Worm (Caenorhabditis elegans): ENCODE measurements around the gene srbc-76.
"Not testable (repeated sequence)": the region's sequence is repeated elsewhere in the genome, so short reads cannot be mapped to it uniquely, and the experiment has no call there.

Gene srbc-76

DNA sequence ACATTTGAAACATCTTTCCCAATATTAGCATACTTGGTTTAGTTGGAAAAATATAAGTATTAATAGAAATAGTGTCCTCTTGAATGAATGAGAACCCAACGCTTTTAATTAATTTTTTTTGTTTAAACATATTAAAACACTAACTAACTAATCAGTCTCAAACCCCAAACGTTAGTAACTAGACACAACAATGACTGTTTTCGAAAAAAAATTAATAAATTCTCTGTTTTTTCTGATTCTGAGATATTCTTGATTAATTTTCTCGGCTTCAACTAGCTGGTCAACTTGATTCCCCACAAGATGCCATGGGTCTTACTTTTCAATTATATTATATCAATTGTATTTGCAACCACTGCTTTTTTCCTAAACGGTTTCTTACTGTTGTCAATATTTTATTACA lies at the start of gene srbc-76:
Gene srbc-76 (plus strand): TSS at position 301 of the 400 bp plus-strand sequence.
- TF ChIP-seq ztf-23 (GFP tag; IDR thresholded peaks at IDR 0.05) (no peak), klf-2 (GFP tag; conservative IDR thresholded peaks at IDR 0.05) (no peak), ztf-29 (GFP tag; IDR thresholded peaks at IDR 0.05) (no peak)

DNA sequence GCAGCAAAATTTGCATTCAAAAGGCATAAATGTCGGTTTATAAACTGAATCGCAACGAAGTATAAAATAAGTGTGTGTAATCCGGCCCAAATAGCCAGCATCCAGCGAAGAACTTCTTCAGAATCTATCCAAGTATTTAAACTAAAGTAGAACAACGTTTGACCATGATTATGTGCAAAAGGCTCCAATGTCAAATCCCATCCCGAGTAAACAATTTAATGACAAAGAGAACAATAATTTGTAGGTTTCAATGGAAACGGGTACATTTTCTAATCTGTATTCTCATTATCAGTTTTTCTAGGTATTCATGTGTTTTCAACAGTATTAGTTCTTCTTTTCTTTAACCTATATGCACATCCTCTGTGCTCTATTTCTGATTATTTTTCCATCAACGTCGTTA lies 44.5 kb upstream of the srbc-76 start, which contains the start of gene C41G6.12:
Gene C41G6.12 (minus strand): TSS at position 101 of the 400 bp plus-strand sequence.
- TF ChIP-seq med-1 (GFP tag; optimal IDR thresholded peaks at IDR 0.05; ENCODE audit: insufficient read depth); ztf-23 (GFP tag; IDR thresholded peaks at IDR 0.05); flt-1 (GFP tag; IDR thresholded peaks at IDR 0.05): not testable (repeated sequence)

DNA sequence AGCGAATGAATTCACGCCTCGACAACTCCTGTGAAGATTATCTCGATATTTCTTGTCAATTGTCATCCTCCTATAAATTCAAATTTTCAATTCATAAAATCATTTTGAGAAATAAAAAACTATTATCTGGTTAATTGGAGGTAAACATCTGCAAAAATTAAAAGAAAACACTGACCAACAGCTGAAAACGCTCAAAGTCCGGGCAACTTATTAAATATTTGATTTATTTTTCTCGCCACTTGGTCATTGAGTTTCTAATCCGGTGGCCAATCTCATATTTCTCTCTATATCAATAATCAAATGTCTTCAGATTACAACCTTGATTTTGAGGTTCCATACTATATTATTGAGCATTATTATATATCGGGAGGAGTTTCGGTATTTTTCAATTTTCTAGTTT lies 40.3 kb upstream of the srbc-76 start, which contains the start of gene sri-24:
Gene sri-24 (plus strand): TSS at position 301 of the 400 bp plus-strand sequence.
- not testable (repeated sequence) for TF ChIP-seq tab-1 (GFP tag; IDR thresholded peaks at IDR 0.05); ztf-29 (GFP tag; IDR thresholded peaks at IDR 0.05); ref-1 (GFP tag; conservative IDR thresholded peaks at IDR 0.05)

DNA sequence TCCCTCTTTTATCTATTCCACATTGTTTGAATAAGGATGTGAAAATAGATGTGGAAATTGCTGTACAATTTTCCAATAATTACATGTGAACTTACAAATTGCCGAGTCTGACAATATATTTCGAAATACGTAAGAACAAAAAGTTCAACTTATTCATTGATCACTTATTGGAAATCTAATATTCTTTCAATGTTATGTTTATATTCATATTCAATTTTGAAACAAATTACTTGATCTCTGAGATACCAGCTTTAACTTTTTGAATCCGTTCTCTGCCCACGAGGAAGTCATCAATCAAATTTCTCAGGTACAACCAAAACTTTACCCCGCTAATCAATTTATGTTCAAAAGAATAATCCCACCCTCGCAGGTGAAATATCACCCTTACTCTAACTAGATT lies 37.0 kb upstream of the srbc-76 start, which contains the start of gene sri-26:
Gene sri-26 (plus strand): TSS at position 301 of the 400 bp plus-strand sequence.
- not testable (repeated sequence) for TF ChIP-seq T22C8.4 (GFP tag; IDR thresholded peaks at IDR 0.05); cog-1 (tag; optimal IDR thresholded peaks at IDR 0.05); ztf-23 (GFP tag; IDR thresholded peaks at IDR 0.05)

DNA sequence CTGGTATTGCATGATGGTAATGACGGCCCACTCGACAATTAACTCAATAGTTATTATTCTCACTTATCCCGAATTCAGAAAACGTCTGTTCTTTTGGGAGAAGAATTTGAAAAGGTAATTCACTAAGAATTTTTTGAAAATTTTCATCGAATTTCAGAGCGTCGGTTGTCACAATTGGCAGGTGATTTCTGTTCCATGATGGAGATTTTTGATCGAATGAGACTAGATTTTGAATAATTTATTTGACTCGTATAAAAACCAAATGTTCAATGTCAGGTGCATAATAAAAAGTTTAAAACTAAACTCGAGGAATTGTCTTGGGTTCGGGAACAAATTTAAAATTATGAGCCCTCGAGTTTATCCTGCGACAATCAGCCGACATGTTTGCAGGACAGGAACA lies 35.5 kb upstream of the srbc-76 start, which contains the start of gene sri-25:
Gene sri-25 (plus strand): TSS at position 301 of the 400 bp plus-strand sequence.
- TF ChIP-seq ztf-23 (GFP tag; IDR thresholded peaks at IDR 0.05) (no peak), med-1 (GFP tag; optimal IDR thresholded peaks at IDR 0.05; ENCODE audit: insufficient read depth) (no peak), ref-1 (GFP tag; conservative IDR thresholded peaks at IDR 0.05) (no peak), T22C8.4 (GFP tag; IDR thresholded peaks at IDR 0.05) (no peak), ztf-29 (GFP tag; IDR thresholded peaks at IDR 0.05) (no peak), klf-2 (GFP tag; conservative IDR thresholded peaks at IDR 0.05) (no peak), flt-1 (GFP tag; IDR thresholded peaks at IDR 0.05) (no peak)

DNA sequence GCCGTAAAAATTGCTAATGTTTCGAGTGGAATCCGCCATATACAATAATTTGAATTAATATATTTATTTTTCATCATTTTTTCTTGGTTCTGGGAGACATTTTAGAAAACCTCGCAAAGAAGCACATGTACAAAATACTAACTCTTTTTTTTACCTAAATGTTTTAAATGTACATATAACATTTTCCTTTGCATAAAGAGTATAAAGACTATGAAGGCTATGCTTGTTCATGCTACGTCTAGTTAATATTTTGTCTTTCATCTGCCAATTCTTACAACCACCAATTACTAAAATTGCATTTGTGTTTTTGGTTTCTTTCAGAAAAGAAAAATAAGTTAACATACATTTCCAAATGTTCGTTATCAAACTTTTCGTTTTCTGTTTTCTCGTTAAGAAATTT lies 30.9 kb upstream of the srbc-76 start, which contains the start of gene irld-25:
Gene irld-25 (plus strand): TSS at position 301 of the 400 bp plus-strand sequence.
- TF ChIP-seq med-1 (GFP tag; optimal IDR thresholded peaks at IDR 0.05; ENCODE audit: insufficient read depth) (no peak), cog-1 (tag; optimal IDR thresholded peaks at IDR 0.05) (no peak), tab-1 (GFP tag; IDR thresholded peaks at IDR 0.05) (no peak), klf-2 (GFP tag; conservative IDR thresholded peaks at IDR 0.05) (no peak)

DNA sequence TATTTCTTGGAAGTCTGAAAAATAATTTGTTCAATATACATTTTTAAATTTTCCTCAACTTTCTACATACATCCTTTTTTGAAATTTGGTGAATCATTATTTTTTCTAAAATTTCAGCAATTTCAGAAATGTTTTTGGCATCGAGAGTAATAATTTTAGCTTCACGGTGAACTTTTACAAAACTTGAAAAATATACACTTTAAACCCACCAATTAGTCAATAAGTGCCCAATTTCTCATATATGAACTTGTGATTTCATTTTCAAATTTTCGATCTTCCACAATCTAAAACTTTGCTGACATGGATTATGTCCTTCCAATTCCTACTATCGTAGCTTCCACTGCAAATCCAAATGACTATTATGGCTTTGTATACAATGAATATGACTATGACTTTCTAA lies 28.5 kb upstream of the srbc-76 start, which contains the start of gene srw-24:
Gene srw-24 (plus strand): TSS at position 301 of the 400 bp plus-strand sequence.
- TF ChIP-seq med-1 (GFP tag; optimal IDR thresholded peaks at IDR 0.05; ENCODE audit: insufficient read depth) (no peak), klf-2 (GFP tag; conservative IDR thresholded peaks at IDR 0.05) (no peak), T22C8.4 (GFP tag; IDR thresholded peaks at IDR 0.05) (no peak), ztf-29 (GFP tag; IDR thresholded peaks at IDR 0.05) (no peak), cog-1 (tag; optimal IDR thresholded peaks at IDR 0.05) (no peak), ref-1 (GFP tag; conservative IDR thresholded peaks at IDR 0.05) (no peak), tab-1 (GFP tag; IDR thresholded peaks at IDR 0.05) (no peak), ztf-23 (GFP tag; IDR thresholded peaks at IDR 0.05) (no peak), flt-1 (GFP tag; IDR thresholded peaks at IDR 0.05) (no peak)

DNA sequence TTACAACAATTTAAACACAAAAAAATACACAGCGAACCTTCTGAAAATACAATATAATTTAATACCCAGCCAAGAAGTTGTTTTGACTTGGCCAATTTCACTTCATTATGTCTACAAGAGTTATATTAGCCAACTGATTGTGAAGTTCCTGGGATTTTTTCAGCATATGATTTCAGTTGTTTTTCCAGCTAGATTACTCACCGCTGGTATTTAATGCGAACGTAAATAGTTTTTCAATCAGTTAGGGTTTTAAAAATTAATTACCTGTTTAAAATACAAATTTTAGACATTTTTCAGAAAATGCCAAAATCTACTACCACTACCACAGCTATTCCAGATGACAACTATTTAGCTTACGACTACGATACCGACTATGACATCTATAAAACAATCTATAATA lies 26.5 kb upstream of the srbc-76 start, which contains the start of gene srw-14:
Gene srw-14 (plus strand): TSS at position 301 of the 400 bp plus-strand sequence.
- TF ChIP-seq ref-1 (GFP tag; conservative IDR thresholded peaks at IDR 0.05) (no peak), ztf-23 (GFP tag; IDR thresholded peaks at IDR 0.05) (no peak), med-1 (GFP tag; optimal IDR thresholded peaks at IDR 0.05; ENCODE audit: insufficient read depth) (no peak), tab-1 (GFP tag; IDR thresholded peaks at IDR 0.05) (no peak), flt-1 (GFP tag; IDR thresholded peaks at IDR 0.05) (no peak), ztf-29 (GFP tag; IDR thresholded peaks at IDR 0.05) (no peak), klf-2 (GFP tag; conservative IDR thresholded peaks at IDR 0.05) (no peak), T22C8.4 (GFP tag; IDR thresholded peaks at IDR 0.05) (no peak), cog-1 (tag; optimal IDR thresholded peaks at IDR 0.05) (no peak)

DNA sequence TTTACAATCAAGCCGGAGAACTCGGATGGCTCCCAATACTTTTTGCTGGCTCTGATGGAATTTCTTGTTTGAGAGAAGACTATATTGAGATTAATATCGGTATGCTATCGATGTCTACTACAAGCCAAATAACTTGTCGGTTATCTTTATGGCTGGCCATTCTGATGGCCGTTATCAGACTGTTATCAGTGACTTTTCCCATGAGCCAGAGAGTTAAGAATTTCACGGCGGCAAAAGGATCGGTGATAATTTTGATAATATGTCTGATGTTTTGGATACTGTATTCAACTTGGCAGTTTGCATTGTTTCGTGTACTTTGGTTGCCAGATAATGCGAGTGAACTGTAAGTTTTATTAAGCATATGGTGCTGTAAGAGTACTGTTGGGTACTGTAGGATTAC lies 26.0 kb upstream of the srbc-76 start:
- TF ChIP-seq klf-2 (GFP tag; conservative IDR thresholded peaks at IDR 0.05) (no peak), ztf-29 (GFP tag; IDR thresholded peaks at IDR 0.05) (no peak), tab-1 (GFP tag; IDR thresholded peaks at IDR 0.05) (no peak), ztf-23 (GFP tag; IDR thresholded peaks at IDR 0.05) (no peak), T22C8.4 (GFP tag; IDR thresholded peaks at IDR 0.05) (no peak), flt-1 (GFP tag; IDR thresholded peaks at IDR 0.05) (no peak), med-1 (GFP tag; optimal IDR thresholded peaks at IDR 0.05; ENCODE audit: insufficient read depth) (no peak), ref-1 (GFP tag; conservative IDR thresholded peaks at IDR 0.05) (no peak), cog-1 (tag; optimal IDR thresholded peaks at IDR 0.05) (no peak)

DNA sequence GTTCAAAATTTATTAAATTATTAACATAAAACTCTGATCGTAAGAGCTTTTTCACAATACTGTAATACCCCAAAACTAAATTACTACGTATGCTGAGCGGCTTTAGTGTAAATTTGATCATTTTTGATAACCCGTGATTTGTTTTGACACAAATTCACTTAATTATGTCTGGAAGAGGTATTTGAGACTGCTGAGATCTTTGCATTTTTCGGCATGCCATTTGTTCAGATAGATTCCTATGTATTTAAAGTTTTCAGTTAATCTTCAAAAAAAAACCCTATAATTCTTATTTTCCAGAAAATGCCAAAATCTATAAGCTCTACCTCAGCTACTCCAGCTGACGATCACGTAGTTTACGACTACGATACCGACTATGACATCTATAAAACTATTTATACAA lies 21.9 kb upstream of the srbc-76 start, which contains the start of gene srw-15:
Gene srw-15 (plus strand): TSS at position 301 of the 400 bp plus-strand sequence.
- no peak for TF ChIP-seq cog-1 (tag; optimal IDR thresholded peaks at IDR 0.05)
- no peak for TF ChIP-seq flt-1 (GFP tag; IDR thresholded peaks at IDR 0.05)
- no peak for TF ChIP-seq ztf-29 (GFP tag; IDR thresholded peaks at IDR 0.05)
- TF ChIP-seq med-1 (GFP tag; optimal IDR thresholded peaks at IDR 0.05; ENCODE audit: insufficient read depth) = no peak
- TF ChIP-seq klf-2 (GFP tag; conservative IDR thresholded peaks at IDR 0.05) = no peak
- no peak for TF ChIP-seq T22C8.4 (GFP tag; IDR thresholded peaks at IDR 0.05)
- no peak for TF ChIP-seq ztf-23 (GFP tag; IDR thresholded peaks at IDR 0.05)
- no peak for TF ChIP-seq tab-1 (GFP tag; IDR thresholded peaks at IDR 0.05)
- TF ChIP-seq ref-1 (GFP tag; conservative IDR thresholded peaks at IDR 0.05) = no peak
